Fruit fly (Drosophila melanogaster): ENCODE data around the gene kto.

The kto gene

DNA sequence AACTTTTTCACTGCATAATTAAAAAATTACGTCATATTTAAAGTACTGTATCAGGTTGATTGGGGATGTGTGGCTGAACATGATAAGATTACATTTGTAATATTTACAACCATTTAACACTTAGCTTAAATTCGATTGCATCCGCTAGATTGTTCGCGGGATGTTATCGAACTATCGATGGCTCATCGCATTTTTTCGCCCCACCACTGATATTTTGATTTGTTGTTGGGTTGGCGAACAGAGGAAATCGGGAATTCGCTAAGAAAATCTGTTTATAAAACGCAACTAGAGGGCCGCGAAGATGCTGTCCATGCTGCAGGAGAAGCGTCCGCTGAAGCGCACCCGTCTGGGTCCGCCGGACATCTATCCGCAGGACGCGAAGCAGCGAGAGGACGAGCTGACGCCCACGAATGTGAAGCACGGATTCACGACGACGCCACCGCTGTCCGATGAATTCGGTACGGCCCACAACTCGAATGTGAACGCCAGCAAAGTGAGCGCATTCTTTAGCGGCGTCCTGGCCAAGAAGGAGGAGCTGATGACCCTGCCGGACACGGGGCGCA lies at the start of gene kto:
kto (plus strand) TSS at position 240 of the 563 bp plus-strand sequence.
- TF ChIP-seq D1 (tag; optimal IDR thresholded peaks at IDR 0.05) = no peak
- no peak for TF ChIP-seq gl (tag; optimal IDR thresholded peaks at IDR 0.05)
- no peak for TF ChIP-seq CG8301 (tag; optimal IDR thresholded peaks at IDR 0.05)
- TF ChIP-seq Ets98B (GFP tag; IDR thresholded peaks at IDR 0.05) = no peak
- TF ChIP-seq CG9948 (tag; optimal IDR thresholded peaks at IDR 0.05) = no peak
- TF ChIP-seq rn (GFP tag; IDR thresholded peaks at IDR 0.05) = no peak
- TF ChIP-seq CG15710 (tag; optimal IDR thresholded peaks at IDR 0.05) = no peak
- TF ChIP-seq Pif1A (GFP tag; optimal IDR thresholded peaks at IDR 0.05) = no peak
- TF ChIP-seq CG17806 (tag; optimal IDR thresholded peaks at IDR 0.05) = no peak
- TF ChIP-seq CG34367 (tag; optimal IDR thresholded peaks at IDR 0.05) = no peak
- no peak for TF ChIP-seq Pif1B (GFP tag; optimal IDR thresholded peaks at IDR 0.05)
- TF ChIP-seq CG32121 (GFP tag; IDR thresholded peaks at IDR 0.05) = no peak
- no peak for TF ChIP-seq CG14655 (GFP tag; optimal IDR thresholded peaks at IDR 0.05)
- no peak for TF ChIP-seq CG13204 (GFP tag; optimal IDR thresholded peaks at IDR 0.05)
- no peak for TF ChIP-seq CG4496 (GFP tag; IDR thresholded peaks at IDR 0.05)
- no peak for TF ChIP-seq CG12605 (GFP tag; IDR thresholded peaks at IDR 0.05)

DNA sequence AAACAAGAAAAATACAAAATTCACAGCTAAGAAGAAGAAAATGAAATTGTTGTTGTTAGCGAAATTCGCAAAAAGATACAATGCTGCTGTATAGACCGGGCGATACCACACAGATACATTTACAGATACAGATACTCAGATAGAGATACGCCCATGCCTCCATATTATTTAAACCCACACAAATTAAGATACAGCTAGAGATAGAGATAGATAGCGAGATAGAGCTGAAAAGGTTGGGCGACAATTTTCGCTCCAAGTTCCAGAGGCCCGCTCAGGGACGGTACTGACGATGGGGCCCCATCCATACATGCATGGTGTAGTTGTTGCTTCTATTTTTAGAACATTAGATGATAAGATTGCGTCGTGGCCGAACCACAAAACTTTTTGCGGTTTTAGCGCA lies 48.8 kb upstream of the kto start:
- TF ChIP-seq CG32121 (GFP tag; IDR thresholded peaks at IDR 0.05) (0 out of 2 replicates have a peak, but pooled peaks have one; percentile 20), CG14655 (GFP tag; optimal IDR thresholded peaks at IDR 0.05) (no peak), Ets98B (GFP tag; IDR thresholded peaks at IDR 0.05) (no peak)

DNA sequence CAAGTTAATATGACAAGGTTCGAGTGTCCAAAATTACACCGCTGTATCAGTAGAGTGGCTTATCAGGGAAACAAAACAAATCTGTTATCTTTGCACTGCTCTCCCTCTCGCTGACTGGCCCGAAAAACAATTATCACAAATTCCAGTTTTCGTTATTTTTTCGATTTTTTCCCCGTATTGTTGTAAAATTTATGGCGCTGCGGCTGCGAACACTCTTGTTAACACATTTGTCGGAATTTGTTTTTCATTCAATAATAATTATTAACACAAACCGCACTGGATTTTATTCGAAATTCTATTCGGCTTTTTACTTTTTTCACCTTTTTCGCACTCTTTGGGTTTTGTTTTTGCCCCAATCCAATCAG lies 45.9 kb upstream of the kto start:
- TF ChIP-seq rn (GFP tag; IDR thresholded peaks at IDR 0.05) = no peak

DNA sequence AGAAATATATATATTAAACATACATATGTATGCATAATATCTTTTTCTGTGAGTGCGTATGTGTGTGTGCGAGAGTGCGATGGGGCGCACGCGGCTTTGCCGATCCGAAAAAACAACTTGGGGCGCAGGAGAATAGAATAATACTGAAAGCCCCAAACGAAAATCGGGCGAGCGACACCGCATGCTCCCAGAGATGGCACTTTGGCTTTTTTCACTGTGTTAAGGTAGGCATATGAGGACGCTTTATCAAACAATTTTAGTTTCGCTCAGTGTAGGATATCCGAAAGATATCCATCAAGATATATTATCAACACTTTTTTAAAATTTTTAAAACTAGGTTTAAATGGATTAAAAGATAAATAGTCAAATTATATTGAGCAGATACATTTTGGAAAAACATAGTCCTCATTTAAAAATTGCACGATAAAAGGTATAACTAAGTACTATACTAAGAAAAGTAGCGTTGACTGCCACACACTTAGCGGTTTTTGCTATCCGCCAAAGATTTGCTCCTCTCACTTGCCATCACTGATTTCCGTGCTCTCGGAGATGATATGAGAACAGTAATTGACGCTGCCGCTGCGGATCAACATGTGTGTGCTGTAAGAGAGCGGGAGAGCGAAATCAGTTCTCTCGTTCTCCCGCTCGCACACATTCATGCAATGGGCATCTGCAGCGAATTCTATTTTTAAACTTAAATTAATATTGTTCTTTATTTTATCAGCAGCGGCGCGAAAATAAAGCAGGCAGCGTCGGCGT lies 45.3 kb upstream of the kto start:
- TF ChIP-seq CG14655 (GFP tag; optimal IDR thresholded peaks at IDR 0.05) (peak; percentile 74), CG15710 (tag; optimal IDR thresholded peaks at IDR 0.05) (peak; percentile 61), CG8159 (tag; optimal IDR thresholded peaks at IDR 0.05) (peak; percentile 74), CG8301 (tag; optimal IDR thresholded peaks at IDR 0.05) (peak; percentile 63), EcR (GFP tag; optimal IDR thresholded peaks at IDR 0.05) (no peak), CG13204 (GFP tag; optimal IDR thresholded peaks at IDR 0.05) (no peak), CG12605 (GFP tag; IDR thresholded peaks at IDR 0.05) (peak; percentile 37; the same call in 1 of the 2 replicates), CG34367 (tag; optimal IDR thresholded peaks at IDR 0.05) (peak; percentile 55), D1 (tag; optimal IDR thresholded peaks at IDR 0.05) (no peak), CG4496 (GFP tag; IDR thresholded peaks at IDR 0.05) (peak; percentile 38; the same call in 1 of the 3 replicates), CG17806 (tag; optimal IDR thresholded peaks at IDR 0.05) (peak; percentile 48), Pif1B (GFP tag; optimal IDR thresholded peaks at IDR 0.05) (peak; percentile 13), fd96Ca (GFP tag; IDR thresholded peaks at IDR 0.05) (peak; percentile 47; the same call in 2 of the 3 replicates), CG9948 (tag; optimal IDR thresholded peaks at IDR 0.05) (peak; percentile 54), CG10348 (GFP tag; IDR thresholded peaks at IDR 0.05) (no peak), CG32121 (GFP tag; IDR thresholded peaks at IDR 0.05) (peak; percentile 14; the same call in 1 of the 2 replicates), Ets98B (GFP tag; IDR thresholded peaks at IDR 0.05) (no peak; the same call in 1 of the 2 replicates), rn (GFP tag; IDR thresholded peaks at IDR 0.05) (no peak), Pif1A (GFP tag; optimal IDR thresholded peaks at IDR 0.05) (peak; percentile 27), Snoo (tag; optimal IDR thresholded peaks at IDR 0.05) (peak; percentile 58), gl (tag; optimal IDR thresholded peaks at IDR 0.05) (no peak)

DNA sequence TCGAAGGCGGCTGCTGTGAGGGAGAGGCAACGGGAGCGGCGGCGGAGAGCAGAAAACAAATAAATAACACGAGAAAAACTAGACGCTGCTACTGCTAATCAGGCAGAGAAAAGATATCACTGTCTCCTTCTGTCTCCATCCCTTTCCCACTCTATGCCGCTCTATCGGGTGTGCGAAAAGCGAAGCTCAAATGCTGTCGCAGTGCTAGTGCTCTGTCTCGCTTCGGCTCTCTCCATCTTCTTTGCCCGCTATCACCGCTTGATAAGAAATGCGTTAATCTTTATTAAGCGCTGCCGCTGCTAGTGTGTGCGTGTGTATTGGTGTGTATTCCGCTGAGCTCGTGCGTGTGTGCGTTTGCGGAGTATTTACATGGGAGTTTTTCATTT lies 44.7 kb upstream of the kto start:
- TF ChIP-seq D1 (tag; optimal IDR thresholded peaks at IDR 0.05) = no peak
- TF ChIP-seq Snoo (tag; optimal IDR thresholded peaks at IDR 0.05) = no peak
- TF ChIP-seq EcR (GFP tag; optimal IDR thresholded peaks at IDR 0.05) = peak; percentile 20
- peak; percentile 94 for TF ChIP-seq CG13204 (GFP tag; optimal IDR thresholded peaks at IDR 0.05)
- TF ChIP-seq CG4496 (GFP tag; IDR thresholded peaks at IDR 0.05) = peak; percentile 52; the same call in 1 of the 3 replicates
- TF ChIP-seq fd96Ca (GFP tag; IDR thresholded peaks at IDR 0.05) = 0 out of 3 replicates have a peak, but pooled peaks have one; percentile 5

dm6 chr3L:19792717-19793437 lies 43.5 kb upstream of the kto start:
- peak; percentile 27 for TF ChIP-seq CG15710 (tag; optimal IDR thresholded peaks at IDR 0.05)
- TF ChIP-seq Ets98B (GFP tag; IDR thresholded peaks at IDR 0.05) = peak; percentile 74
- TF ChIP-seq Pif1A (GFP tag; optimal IDR thresholded peaks at IDR 0.05) = no peak
- no peak for TF ChIP-seq CG10348 (GFP tag; IDR thresholded peaks at IDR 0.05)
- peak; percentile 41; the same call in 1 of the 2 replicates for TF ChIP-seq CG32121 (GFP tag; IDR thresholded peaks at IDR 0.05)
- peak; percentile 85 for TF ChIP-seq CG12605 (GFP tag; IDR thresholded peaks at IDR 0.05)
- no peak for TF ChIP-seq Snoo (tag; optimal IDR thresholded peaks at IDR 0.05)
- TF ChIP-seq EcR (GFP tag; optimal IDR thresholded peaks at IDR 0.05) = no peak
- peak; percentile 35 for TF ChIP-seq CG8159 (tag; optimal IDR thresholded peaks at IDR 0.05)
- TF ChIP-seq fd96Ca (GFP tag; IDR thresholded peaks at IDR 0.05) = peak; percentile 81
- peak; percentile 52; the same call in 1 of the 2 replicates for TF ChIP-seq rn (GFP tag; IDR thresholded peaks at IDR 0.05)
- peak; percentile 78 for TF ChIP-seq CG4496 (GFP tag; IDR thresholded peaks at IDR 0.05)
- TF ChIP-seq CG9948 (tag; optimal IDR thresholded peaks at IDR 0.05) = no peak
- TF ChIP-seq D1 (tag; optimal IDR thresholded peaks at IDR 0.05) = no peak
- no peak for TF ChIP-seq CG17806 (tag; optimal IDR thresholded peaks at IDR 0.05)
- peak; percentile 71 for TF ChIP-seq CG14655 (GFP tag; optimal IDR thresholded peaks at IDR 0.05)
- TF ChIP-seq Pif1B (GFP tag; optimal IDR thresholded peaks at IDR 0.05) = no peak
- TF ChIP-seq CG13204 (GFP tag; optimal IDR thresholded peaks at IDR 0.05) = peak; percentile 82
- TF ChIP-seq gl (tag; optimal IDR thresholded peaks at IDR 0.05) = peak; percentile 64
- TF ChIP-seq CG34367 (tag; optimal IDR thresholded peaks at IDR 0.05) = no peak
- TF ChIP-seq CG8301 (tag; optimal IDR thresholded peaks at IDR 0.05) = peak; percentile 58
